Worm (Caenorhabditis elegans) whole organism, L4 larva: ENCODE data around the gene F46F5.13.

ENCODE experiments used
- ama-1 ChIP-seq: fragments of 150-350 bp; optimal IDR thresholded peaks from 2 replicates; lab custom pipeline; 2014; ENCODE audit warnings: inconsistent platforms, mixed read lengths
- hlh-30 ChIP-seq: sonication (generic microtip); optimal IDR thresholded peaks from 2 replicates; lab custom pipeline; 2017; ENCODE audit warnings: antibody characterized with exemption, mild to moderate bottlenecking, missing genetic modification characterization, missing compliant biosample characterization; ENCODE audit not compliant: insufficient read depth
- lir-3 ChIP-seq: sonication (generic microtip); optimal IDR thresholded peaks from 2 replicates; lab custom pipeline; 2016; ENCODE audit warnings: mild to moderate bottlenecking, missing genetic modification characterization, missing compliant biosample characterization

ce11 chrII:803009-803408 lies at the start of gene F46F5.13:
- TF ChIP-seq ama-1 (lab: Kevin White, UChicago), result no peak
- TF ChIP-seq hlh-30 (tag; lab: Kevin White, UChicago), result no peak
- TF ChIP-seq lir-3 (tag; lab: Kevin White, UChicago), result no peak
